Fruit fly (Drosophila melanogaster) whole organism, prepupa: ENCODE measurements around the gene CG42272.
A peak's percentile ranks its signal among the peaks of the same experiment; 100 is the strongest.

ENCODE experiments used
- Blimp-1 ChIP-seq: fragments of 200-800 bp; sonication (Bioruptor generic); optimal IDR thresholded peaks from 3 replicates; lab custom pipeline; 2017; ENCODE audit warnings: missing biosample characterization, missing genetic modification characterization, mild to moderate bottlenecking, moderate library complexity, missing genetic modification reagents
- CG10631 ChIP-seq: fragments of 200-800 bp; sonication (Bioruptor generic); optimal IDR thresholded peaks from 2 replicates; lab custom pipeline; 2016; ENCODE audit warnings: missing biosample characterization, missing genetic modification characterization
- CG11294 ChIP-seq: fragments of 200-800 bp; sonication (Bioruptor generic); IDR thresholded peaks from 2 replicates; pipeline ENCODE4 v1.3.6; 2022; ENCODE audit warnings: missing biosample characterization, missing genetic modification characterization
- CG11762 ChIP-seq: fragments of 200-800 bp; sonication (Bioruptor generic); optimal IDR thresholded peaks from 3 replicates; lab custom pipeline; 2016; ENCODE audit warnings: missing biosample characterization, missing genetic modification characterization; ENCODE audit not compliant: insufficient read depth
- CG11902 ChIP-seq: fragments of 200-800 bp; sonication (Bioruptor generic); optimal IDR thresholded peaks from 3 replicates; lab custom pipeline; 2016; ENCODE audit warnings: missing biosample characterization, missing genetic modification characterization
- CG1621 ChIP-seq: fragments of 200-800 bp; sonication (Bioruptor generic); optimal IDR thresholded peaks from 3 replicates; lab custom pipeline; 2018; ENCODE audit warnings: missing biosample characterization, mild to moderate bottlenecking, missing genetic modification characterization
- CG16779 ChIP-seq: fragments of 200-800 bp; sonication (Bioruptor generic); optimal IDR thresholded peaks from 3 replicates; lab custom pipeline; 2017; ENCODE audit warnings: missing biosample characterization, mild to moderate bottlenecking, missing genetic modification characterization
- CG3032 ChIP-seq: fragments of 200-800 bp; optimal IDR thresholded peaks from 2 replicates; lab custom pipeline; 2019; ENCODE audit warnings: missing biosample characterization, mild to moderate bottlenecking, missing genetic modification characterization, moderate library complexity
- CG31627 ChIP-seq: fragments of 200-800 bp; sonication (Bioruptor generic); optimal IDR thresholded peaks from 3 replicates; lab custom pipeline; 2016; ENCODE audit warnings: missing biosample characterization, missing genetic modification characterization
- CG32006 ChIP-seq: fragments of 200-800 bp; sonication (Bioruptor generic); optimal IDR thresholded peaks from 3 replicates; lab custom pipeline; 2017; ENCODE audit warnings: missing biosample characterization, mild to moderate bottlenecking, missing genetic modification characterization
- CG34406 ChIP-seq: fragments of 200-800 bp; sonication (Bioruptor generic); optimal IDR thresholded peaks from 3 replicates; lab custom pipeline; 2016; ENCODE audit warnings: missing biosample characterization, missing genetic modification characterization
- CG3919 ChIP-seq: fragments of 200-800 bp; sonication (Bioruptor generic); optimal IDR thresholded peaks from 3 replicates; lab custom pipeline; 2016; ENCODE audit warnings: missing biosample characterization, missing genetic modification characterization
- CG4318 ChIP-seq: fragments of 200-800 bp; sonication (Bioruptor generic); optimal IDR thresholded peaks from 3 replicates; lab custom pipeline; 2017; ENCODE audit warnings: missing biosample characterization, mild to moderate bottlenecking, missing genetic modification characterization
- CG6163 ChIP-seq: fragments of 200-800 bp; sonication (Bioruptor generic); IDR thresholded peaks from 3 replicates; pipeline ENCODE4 v1.3.6; 2022; ENCODE audit warnings: missing biosample characterization, missing genetic modification characterization
- CG6792 ChIP-seq: fragments of 200-800 bp; sonication (Bioruptor generic); optimal IDR thresholded peaks from 3 replicates; lab custom pipeline; 2016; ENCODE audit warnings: missing biosample characterization, missing genetic modification characterization
- CG7368 ChIP-seq: fragments of 200-800 bp; sonication (Bioruptor generic); optimal IDR thresholded peaks from 3 replicates; lab custom pipeline; 2016; ENCODE audit warnings: missing biosample characterization, missing genetic modification characterization
- CG8119 ChIP-seq: fragments of 200-800 bp; sonication (Bioruptor generic); IDR thresholded peaks from 3 replicates; pipeline ENCODE4 v1.3.6; 2022; ENCODE audit warnings: missing biosample characterization, missing genetic modification characterization
- CG8319 ChIP-seq: fragments of 200-800 bp; sonication (Bioruptor generic); optimal IDR thresholded peaks from 3 replicates; lab custom pipeline; 2016; ENCODE audit warnings: missing biosample characterization, missing genetic modification characterization
- Eip75B ChIP-seq: fragments of 200-800 bp; sonication (Bioruptor generic); optimal IDR thresholded peaks from 3 replicates; lab custom pipeline; 2016; ENCODE audit warnings: missing biosample characterization, missing genetic modification characterization
- Eip78C ChIP-seq: fragments of 200-800 bp; sonication (Bioruptor generic); peaks from one replicate; lab custom pipeline; 2016; ENCODE audit warnings: missing biosample characterization, missing genetic modification characterization
- Eip93F ChIP-seq: fragments of 200-800 bp; sonication (Bioruptor generic); optimal IDR thresholded peaks from 2 replicates; lab custom pipeline; 2016; ENCODE audit warnings: missing biosample characterization, mild to moderate bottlenecking, missing genetic modification characterization
- Ets21C ChIP-seq: fragments of 200-800 bp; sonication (Bioruptor generic); optimal IDR thresholded peaks from 3 replicates; lab custom pipeline; 2016; ENCODE audit warnings: missing biosample characterization, missing genetic modification characterization
- Gug ChIP-seq: fragments of 200-800 bp; sonication (Bioruptor generic); IDR thresholded peaks from 2 replicates; pipeline ENCODE4 v1.3.6; 2022; ENCODE audit warnings: missing biosample characterization, missing genetic modification characterization
- Hr39 ChIP-seq: fragments of 200-800 bp; sonication (Bioruptor generic); optimal IDR thresholded peaks from 2 replicates; lab custom pipeline; 2016; ENCODE audit warnings: missing biosample characterization, missing genetic modification characterization
- Hr4 ChIP-seq: fragments of 200-800 bp; sonication (Bioruptor generic); optimal IDR thresholded peaks from 3 replicates; lab custom pipeline; 2016; ENCODE audit warnings: missing biosample characterization, missing genetic modification characterization
- Met ChIP-seq: fragments of 200-800 bp; sonication (Bioruptor generic); optimal IDR thresholded peaks from 3 replicates; lab custom pipeline; 2016; ENCODE audit warnings: missing biosample characterization, missing genetic modification characterization
- OdsH ChIP-seq: fragments of 200-800 bp; sonication (Bioruptor generic); optimal IDR thresholded peaks from 3 replicates; lab custom pipeline; 2016; ENCODE audit warnings: missing biosample characterization, missing genetic modification characterization
- Smox ChIP-seq: fragments of 200-800 bp; sonication (Bioruptor generic); optimal IDR thresholded peaks from 3 replicates; lab custom pipeline; 2016; ENCODE audit warnings: missing biosample characterization, missing genetic modification characterization
- Sox102F ChIP-seq: fragments of 200-800 bp; sonication (Bioruptor generic); optimal IDR thresholded peaks from 2 replicates; lab custom pipeline; 2016; ENCODE audit warnings: missing biosample characterization, mild to moderate bottlenecking, missing genetic modification characterization
- Sox14 ChIP-seq: fragments of 200-800 bp; sonication (Bioruptor generic); optimal IDR thresholded peaks from 3 replicates; lab custom pipeline; 2016; ENCODE audit warnings: missing biosample characterization, missing genetic modification characterization
- Sox15 ChIP-seq: fragments of 200-800 bp; sonication (Bioruptor generic); optimal IDR thresholded peaks from 3 replicates; lab custom pipeline; 2016; ENCODE audit warnings: missing biosample characterization, missing genetic modification characterization
- achi ChIP-seq: fragments of 200-800 bp; sonication (Bioruptor generic); optimal IDR thresholded peaks from 3 replicates; lab custom pipeline; 2016; ENCODE audit warnings: missing biosample characterization, missing genetic modification characterization
- acj6 ChIP-seq: fragments of 200-800 bp; sonication (Bioruptor generic); optimal IDR thresholded peaks from 3 replicates; lab custom pipeline; 2016; ENCODE audit warnings: missing biosample characterization, missing genetic modification characterization
- cyc ChIP-seq: fragments of 200-800 bp; sonication (Bioruptor generic); optimal IDR thresholded peaks from 3 replicates; lab custom pipeline; 2016; ENCODE audit warnings: missing biosample characterization, missing genetic modification characterization
- dac ChIP-seq: fragments of 200-800 bp; sonication (Bioruptor generic); optimal IDR thresholded peaks from 2 replicates; lab custom pipeline; 2017; ENCODE audit warnings: missing biosample characterization, mild to moderate bottlenecking, missing genetic modification characterization
- dsx ChIP-seq: fragments of 200-800 bp; optimal IDR thresholded peaks from 3 replicates; lab custom pipeline; 2019; ENCODE audit warnings: missing biosample characterization, mild to moderate bottlenecking, missing genetic modification characterization, moderate library complexity; ENCODE audit not compliant: poor library complexity, severe bottlenecking
- fd59A ChIP-seq: fragments of 200-800 bp; sonication (Bioruptor generic); optimal IDR thresholded peaks from 2 replicates; lab custom pipeline; 2017; ENCODE audit warnings: missing biosample characterization, mild to moderate bottlenecking, missing genetic modification characterization, missing genetic modification reagents
- fd85E ChIP-seq: fragments of 200-800 bp; sonication (Bioruptor generic); optimal IDR thresholded peaks from 3 replicates; lab custom pipeline; 2016; ENCODE audit warnings: missing biosample characterization, missing genetic modification characterization
- lz ChIP-seq: fragments of 200-800 bp; sonication (Bioruptor generic); optimal IDR thresholded peaks from 3 replicates; lab custom pipeline; 2016; ENCODE audit warnings: missing biosample characterization, missing genetic modification characterization
- net ChIP-seq: fragments of 200-800 bp; sonication (Bioruptor generic); optimal IDR thresholded peaks from 3 replicates; lab custom pipeline; 2016; ENCODE audit warnings: missing biosample characterization, missing genetic modification characterization
- pdm3 ChIP-seq: fragments of 200-800 bp; sonication (Bioruptor generic); optimal IDR thresholded peaks from 3 replicates; lab custom pipeline; 2016; ENCODE audit warnings: missing biosample characterization, missing genetic modification characterization
- salr ChIP-seq, 2 experiments: fragments of 200-800 bp; sonication (Bioruptor generic); optimal IDR thresholded peaks; 3 replicates each; lab custom pipeline; 2016 to 2018; ENCODE audit warnings: missing biosample characterization in 2 of 2, missing genetic modification characterization in 2 of 2, mild to moderate bottlenecking in 1 of 2
- spab ChIP-seq: fragments of 200-800 bp; sonication (Bioruptor generic); optimal IDR thresholded peaks from 2 replicates; lab custom pipeline; 2017; ENCODE audit warnings: missing biosample characterization, mild to moderate bottlenecking, missing genetic modification characterization, missing genetic modification reagents
- ss ChIP-seq, 2 experiments: fragments of 200-800 bp; sonication (Bioruptor generic); optimal IDR thresholded peaks; 2 replicates in 1 of 2; 3 replicates in 1 of 2; lab custom pipeline; 2017 to 2018; ENCODE audit warnings: mild to moderate bottlenecking in 2 of 2, missing biosample characterization in 2 of 2, missing genetic modification characterization in 2 of 2, moderate library complexity in 1 of 2
- topi ChIP-seq: fragments of 200-800 bp; sonication (Bioruptor generic); optimal IDR thresholded peaks from 3 replicates; lab custom pipeline; 2016; ENCODE audit warnings: missing biosample characterization, missing genetic modification characterization
- vri ChIP-seq: fragments of 200-800 bp; sonication (Bioruptor generic); optimal IDR thresholded peaks from 3 replicates; lab custom pipeline; 2016; ENCODE audit warnings: missing biosample characterization, mild to moderate bottlenecking, missing genetic modification characterization

Gene CG42272

dm6 chr3L:5807370-5808100 lies 4.7 kb downstream of the CG42272 start (continued):
- TF ChIP-seq Eip78C (peak; percentile 2), acj6 (GFP tag; lab: Kevin White, UChicago) (no peak), salr (GFP tag; optimal IDR thresholded peaks at IDR 0.05; lab: Kevin White, UChicago) (no peak), CG11902 (GFP tag; lab: Kevin White, UChicago) (no peak), ss (GFP tag; optimal IDR thresholded peaks at IDR 0.05; lab: Kevin White, UChicago) (peak in 1 of 2 experiments; percentile 45), Ets21C (GFP tag; lab: Kevin White, UChicago) (no peak), CG34406 (GFP tag; lab: Kevin White, UChicago) (no peak), CG6792 (GFP tag; lab: Kevin White, UChicago) (no peak), fd59A (GFP tag; lab: Kevin White, UChicago) (peak; percentile 27), CG1621 (peak; percentile 15), Hr4 (GFP tag; lab: Kevin White, UChicago) (no peak), CG8319 (GFP tag; lab: Kevin White, UChicago) (no peak), OdsH (GFP tag; lab: Kevin White, UChicago) (no peak), CG11294 (GFP tag; lab: Robert Waterston, UW) (no peak), net (GFP tag; lab: Kevin White, UChicago) (peak; percentile 34), Eip75B (GFP tag; lab: Kevin White, UChicago) (no peak), CG11762 (GFP tag; lab: Kevin White, UChicago) (no peak), CG4318 (GFP tag; lab: Kevin White, UChicago) (no peak), CG6163 (GFP tag; lab: Robert Waterston, UW) (0 out of 3 replicates have a peak, but pooled peaks have one; percentile 46), Sox102F (no peak), Eip93F (GFP tag; lab: Kevin White, UChicago) (no peak), cyc (no peak), Met (no peak), dac (no peak), fd85E (GFP tag; lab: Kevin White, UChicago) (no peak), spab (GFP tag; lab: Kevin White, UChicago) (peak; percentile 44), CG10631 (GFP tag; lab: Kevin White, UChicago) (no peak), Blimp-1 (GFP tag; lab: Kevin White, UChicago) (no peak)

DNA sequence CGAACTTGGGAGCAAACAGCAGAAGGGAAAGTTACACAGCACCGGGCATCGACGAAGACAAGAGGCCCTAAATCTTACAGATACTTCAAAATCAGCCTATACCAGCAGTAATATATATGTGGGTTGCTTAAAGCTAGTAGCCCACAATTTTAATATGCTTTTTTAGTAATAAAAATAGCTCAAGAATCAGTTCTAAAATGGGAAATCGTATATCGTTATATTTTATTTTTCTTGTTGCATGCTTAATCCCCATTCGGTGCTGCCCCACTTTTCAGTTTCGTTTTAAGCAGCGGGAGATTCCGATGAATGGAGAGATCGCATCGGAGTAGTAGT lies 5.2 kb downstream of the CG42272 start:
- peak; percentile 83 for TF ChIP-seq Sox15 (GFP tag; lab: Kevin White, UChicago)
- peak; percentile 87 for TF ChIP-seq acj6 (GFP tag; lab: Kevin White, UChicago)
- peak; percentile 80 for TF ChIP-seq spab (GFP tag; lab: Kevin White, UChicago)
- peak; percentile 35 for TF ChIP-seq Blimp-1 (GFP tag; lab: Kevin White, UChicago)
- peak; percentile 72 for TF ChIP-seq CG6163 (GFP tag; lab: Robert Waterston, UW)
- peak; percentile 74 for TF ChIP-seq lz
- no peak for TF ChIP-seq Eip93F (GFP tag; lab: Kevin White, UChicago)
- peak; percentile 94 for TF ChIP-seq CG32006 (GFP tag; lab: Kevin White, UChicago)
- no peak for TF ChIP-seq vri (GFP tag; lab: Kevin White, UChicago)
- TF ChIP-seq fd85E (GFP tag; lab: Kevin White, UChicago) = peak; percentile 58
- peak; percentile 56 for TF ChIP-seq CG16779 (tag; lab: Kevin White, UChicago)
- TF ChIP-seq Hr39 = peak; percentile 67
- peak; percentile 84 for TF ChIP-seq CG3032
- TF ChIP-seq pdm3 (GFP tag; lab: Kevin White, UChicago) = peak; percentile 83
- TF ChIP-seq CG11902 (GFP tag; lab: Kevin White, UChicago) = peak; percentile 66
- TF ChIP-seq Sox14 (GFP tag; lab: Kevin White, UChicago) = peak; percentile 74
- peak; percentile 97 for TF ChIP-seq Eip78C
- peak; percentile 74 for TF ChIP-seq topi (GFP tag; lab: Kevin White, UChicago)
- TF ChIP-seq Hr4 (GFP tag; lab: Kevin White, UChicago) = peak; percentile 89
- no peak for TF ChIP-seq Met
- peak; percentile 77 for TF ChIP-seq CG4318 (GFP tag; lab: Kevin White, UChicago)
- peak; percentile 75 for TF ChIP-seq dsx (GFP tag; lab: Kevin White, UChicago)
- peak; percentile 80 for TF ChIP-seq CG11762 (GFP tag; lab: Kevin White, UChicago)
- TF ChIP-seq achi = peak; percentile 79
- TF ChIP-seq CG7368 = peak; percentile 67
- TF ChIP-seq cyc = peak; percentile 67
- peak; percentile 82 for TF ChIP-seq fd59A (GFP tag; lab: Kevin White, UChicago)
- peak; percentile 57 for TF ChIP-seq Gug (GFP tag; lab: Robert Waterston, UW)
- TF ChIP-seq CG3919 (GFP tag; lab: Kevin White, UChicago) = peak; percentile 83
- TF ChIP-seq Ets21C (GFP tag; lab: Kevin White, UChicago) = peak; percentile 46
- peak; percentile 86 for TF ChIP-seq OdsH (GFP tag; lab: Kevin White, UChicago)
- TF ChIP-seq CG8119 (GFP tag; lab: Robert Waterston, UW) = peak; percentile 80
- peak; percentile 57 to 81 for TF ChIP-seq salr (GFP tag; optimal IDR thresholded peaks at IDR 0.05; lab: Kevin White, UChicago)
- TF ChIP-seq CG34406 (GFP tag; lab: Kevin White, UChicago) = peak; percentile 73
- TF ChIP-seq CG31627 (GFP tag; lab: Kevin White, UChicago) = peak; percentile 61
- TF ChIP-seq Smox (GFP tag; lab: Kevin White, UChicago) = no peak
